Worm (Caenorhabditis elegans): Measurements from ENCODE around the gene F39H12.3.

ce11 chrX:863478-863877, 22.2 kb upstream of the F39H12.3 start, which contains the start of gene cdo-1:
- TF ChIP-seq him-1 (tag; optimal IDR thresholded peaks at IDR 0.05) (no peak), W03F9.2 (tag; optimal IDR thresholded peaks at IDR 0.05) (no peak), dao-5 (tag; optimal IDR thresholded peaks at IDR 0.05) (no peak)
